Fruit fly (Drosophila melanogaster): Measurements from ENCODE around the gene CAH6.
A peak's percentile ranks its signal among the peaks of the same experiment; 100 is the strongest.

Gene CAH6

dm6 chr3R:31285791-31286190, 28.4 kb downstream of the CAH6 start (continued):
- no peak for TF ChIP-seq CG11762 (GFP tag; optimal IDR thresholded peaks at IDR 0.05; ENCODE audit: insufficient read depth)
- TF ChIP-seq Smox (GFP tag; optimal IDR thresholded peaks at IDR 0.05) = no peak
- peak; percentile 10 for TF ChIP-seq CG3919 (GFP tag; optimal IDR thresholded peaks at IDR 0.05)
- TF ChIP-seq CG6792 (GFP tag; optimal IDR thresholded peaks at IDR 0.05) = no peak
- TF ChIP-seq fd85E (GFP tag; optimal IDR thresholded peaks at IDR 0.05) = no peak
- no peak for TF ChIP-seq net (GFP tag; optimal IDR thresholded peaks at IDR 0.05)
- TF ChIP-seq CG1621 (tag; optimal IDR thresholded peaks at IDR 0.05) = no peak
- no peak for TF ChIP-seq achi (GFP tag; optimal IDR thresholded peaks at IDR 0.05)
- TF ChIP-seq esn (GFP tag; optimal IDR thresholded peaks at IDR 0.05) = no peak
- TF ChIP-seq Ets21C (GFP tag; optimal IDR thresholded peaks at IDR 0.05) = no peak
- peak; percentile 20 for TF ChIP-seq Met (GFP tag; optimal IDR thresholded peaks at IDR 0.05)
- peak; percentile 28 for TF ChIP-seq CG10669 (GFP tag; optimal IDR thresholded peaks at IDR 0.05)
- no peak for TF ChIP-seq Hr39 (GFP tag; optimal IDR thresholded peaks at IDR 0.05)
- no peak for TF ChIP-seq fd59A (GFP tag; optimal IDR thresholded peaks at IDR 0.05)
- no peak for TF ChIP-seq CG6854 (GFP tag; optimal IDR thresholded peaks at IDR 0.05)
- TF ChIP-seq ss (GFP tag; optimal IDR thresholded peaks at IDR 0.05) = peak; percentile 12 to 16
- TF ChIP-seq CG16779 (tag; optimal IDR thresholded peaks at IDR 0.05) = no peak
- peak; percentile 10 for TF ChIP-seq CG32006 (GFP tag; optimal IDR thresholded peaks at IDR 0.05)
- TF ChIP-seq Sox15 (GFP tag; optimal IDR thresholded peaks at IDR 0.05) = no peak
- no peak for TF ChIP-seq Eip93F (GFP tag; optimal IDR thresholded peaks at IDR 0.05)
- TF ChIP-seq CG7368 (GFP tag; optimal IDR thresholded peaks at IDR 0.05) = no peak
- peak; percentile 22 for TF ChIP-seq acj6 (GFP tag; optimal IDR thresholded peaks at IDR 0.05)
- TF ChIP-seq Sox102F (GFP tag; optimal IDR thresholded peaks at IDR 0.05) = no peak
- TF ChIP-seq Ets96B (tag; optimal IDR thresholded peaks at IDR 0.05) = peak; percentile 35
- TF ChIP-seq salr (GFP tag; optimal IDR thresholded peaks at IDR 0.05) = no peak
- TF ChIP-seq OdsH (GFP tag; optimal IDR thresholded peaks at IDR 0.05) = peak; percentile 14
- no peak for TF ChIP-seq CG34406 (GFP tag; optimal IDR thresholded peaks at IDR 0.05)
- TF ChIP-seq CG8632 (GFP tag; optimal IDR thresholded peaks at IDR 0.05) = no peak
- TF ChIP-seq cyc (GFP tag; optimal IDR thresholded peaks at IDR 0.05) = no peak
- no peak for TF ChIP-seq Hr38 (GFP tag; optimal IDR thresholded peaks at IDR 0.05)
- TF ChIP-seq Lpt (GFP tag; optimal IDR thresholded peaks at IDR 0.05) = no peak
- no peak for TF ChIP-seq Gug (GFP tag; IDR thresholded peaks at IDR 0.05)
- no peak for TF ChIP-seq pdm3 (GFP tag; optimal IDR thresholded peaks at IDR 0.05)
- no peak for TF ChIP-seq Eip75B (GFP tag; optimal IDR thresholded peaks at IDR 0.05)
- TF ChIP-seq fkh (GFP tag; optimal IDR thresholded peaks at IDR 0.05) = no peak
- peak; percentile 76 for TF ChIP-seq dsx (GFP tag; optimal IDR thresholded peaks at IDR 0.05; ENCODE audit: poor library complexity, severe bottlenecking)
- peak; percentile 15 for TF ChIP-seq spab (GFP tag; optimal IDR thresholded peaks at IDR 0.05)
- no peak for TF ChIP-seq CG31627 (GFP tag; optimal IDR thresholded peaks at IDR 0.05)
- TF ChIP-seq CG6276 (GFP tag; optimal IDR thresholded peaks at IDR 0.05) = no peak
- no peak for TF ChIP-seq topi (GFP tag; optimal IDR thresholded peaks at IDR 0.05)
- no peak for TF ChIP-seq CG9139 (GFP tag; optimal IDR thresholded peaks at IDR 0.05)

- TF ChIP-seq spab (GFP tag; optimal IDR thresholded peaks at IDR 0.05) (no peak), eg (GFP tag; IDR thresholded peaks at IDR 0.05) (peak; percentile 29; the same call in 1 of the 3 replicates), salr (GFP tag; optimal IDR thresholded peaks at IDR 0.05) (no peak), Sox102F (GFP tag; optimal IDR thresholded peaks at IDR 0.05) (peak; percentile 27), Ets21C (GFP tag; optimal IDR thresholded peaks at IDR 0.05) (no peak), CG10669 (GFP tag; optimal IDR thresholded peaks at IDR 0.05) (peak; percentile 15), Blimp-1 (GFP tag; optimal IDR thresholded peaks at IDR 0.05) (no peak), CG9139 (GFP tag; optimal IDR thresholded peaks at IDR 0.05) (no peak), Eip93F (GFP tag; optimal IDR thresholded peaks at IDR 0.05) (no peak), Gug (GFP tag; IDR thresholded peaks at IDR 0.05) (peak; percentile 32; the same call in 1 of the 2 replicates), CG6276 (GFP tag; optimal IDR thresholded peaks at IDR 0.05) (no peak), Hr4 (GFP tag; optimal IDR thresholded peaks at IDR 0.05) (peak; percentile 33), CG6808 (GFP tag; optimal IDR thresholded peaks at IDR 0.05) (no peak), CG3919 (GFP tag; optimal IDR thresholded peaks at IDR 0.05) (peak; percentile 60), esn (GFP tag; optimal IDR thresholded peaks at IDR 0.05) (peak; percentile 42), Hr39 (GFP tag; optimal IDR thresholded peaks at IDR 0.05) (peak; percentile 42), CG7368 (GFP tag; optimal IDR thresholded peaks at IDR 0.05) (peak; percentile 16), dac (GFP tag; optimal IDR thresholded peaks at IDR 0.05) (no peak), Sox14 (GFP tag; optimal IDR thresholded peaks at IDR 0.05) (peak; percentile 32), CG4318 (GFP tag; optimal IDR thresholded peaks at IDR 0.05) (no peak), CG11902 (GFP tag; optimal IDR thresholded peaks at IDR 0.05) (peak; percentile 18), Hr38 (GFP tag; optimal IDR thresholded peaks at IDR 0.05) (no peak), CG3032 (tag; optimal IDR thresholded peaks at IDR 0.05) (peak; percentile 11)
Observed at dm6 chr3R:31287522-31287921, 30.1 kb downstream of the CAH6 start.
